Worm (Caenorhabditis elegans): ENCODE data around the gene sru-27.

ce11 chrV:1450160-1450559 lies 49.1 kb upstream of the sru-27 start, which contains the start of gene cnc-2:
- TF ChIP-seq flt-1 (GFP tag; IDR thresholded peaks at IDR 0.05), result no peak
- no peak for TF ChIP-seq tab-1 (GFP tag; IDR thresholded peaks at IDR 0.05)
- TF ChIP-seq med-1 (GFP tag; optimal IDR thresholded peaks at IDR 0.05; ENCODE audit: insufficient read depth), result no peak
- no peak for TF ChIP-seq ztf-29 (GFP tag; IDR thresholded peaks at IDR 0.05)
- no peak for TF ChIP-seq cog-1 (tag; optimal IDR thresholded peaks at IDR 0.05)
- TF ChIP-seq klf-2 (GFP tag; conservative IDR thresholded peaks at IDR 0.05), result no peak
